Worm (Caenorhabditis elegans): ENCODE data around the gene T26G10.1.

T26G10.1 gene

DNA sequence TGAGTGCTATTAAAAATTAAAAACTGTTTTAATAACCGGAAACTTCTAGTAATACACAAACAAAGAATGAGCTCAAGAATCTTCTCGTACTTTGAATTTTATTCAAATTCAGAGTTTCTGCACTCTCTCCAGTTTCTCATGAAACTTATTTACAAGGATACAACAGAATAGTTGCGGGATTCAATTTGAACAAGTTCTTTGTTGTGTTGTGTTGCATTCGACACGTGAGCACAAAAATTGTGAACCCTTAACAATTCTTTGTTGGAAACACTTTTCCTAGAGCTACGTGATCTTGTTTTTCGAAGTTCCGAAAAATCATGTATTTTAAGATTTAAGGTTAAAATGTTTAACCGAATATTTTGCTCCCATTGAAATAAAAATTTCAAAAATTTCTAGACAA is 32.7 kb downstream of the T26G10.1 start:
- TF ChIP-seq sem-4 (tag; optimal IDR thresholded peaks at IDR 0.05) (no peak), lsy-2 (tag; optimal IDR thresholded peaks at IDR 0.05) (no peak), mdl-1 (tag; optimal IDR thresholded peaks at IDR 0.05) (no peak), gmeb-1 (tag; optimal IDR thresholded peaks at IDR 0.05) (no peak)

DNA sequence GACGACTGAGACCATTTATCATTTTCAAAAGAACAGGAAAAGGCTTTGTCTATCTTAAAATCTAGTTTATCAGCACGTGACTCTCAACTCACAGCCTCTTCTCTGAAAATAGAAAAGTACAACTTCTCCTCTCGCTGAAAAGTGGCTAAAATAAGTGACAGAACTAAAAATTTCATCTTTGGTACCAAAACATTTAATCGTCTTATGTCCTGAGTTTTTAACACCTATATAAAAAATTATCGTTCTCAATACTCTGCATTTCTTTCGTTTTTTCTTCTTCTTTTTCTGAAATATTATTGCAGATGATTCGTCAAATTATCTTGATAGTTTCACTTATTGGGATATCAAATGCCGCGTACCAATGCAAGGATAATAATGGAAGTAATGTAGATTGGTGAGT is 39.5 kb downstream of the T26G10.1 start, which contains the start of gene crn-6:
TSS of gene crn-6 (plus strand) at position 301 of the 400 bp plus-strand sequence.
- TF ChIP-seq lsy-2 (tag; optimal IDR thresholded peaks at IDR 0.05): no peak
- TF ChIP-seq snpc-4 (tag; optimal IDR thresholded peaks at IDR 0.05): no peak
- no peak for TF ChIP-seq elt-3 (tag; optimal IDR thresholded peaks at IDR 0.05)
- TF ChIP-seq ZK546.5 (tag; optimal IDR thresholded peaks at IDR 0.05): no peak
- TF ChIP-seq ceh-82 (tag; optimal IDR thresholded peaks at IDR 0.05): no peak
- no peak for TF ChIP-seq R02D3.7 (tag; optimal IDR thresholded peaks at IDR 0.05)
- no peak for TF ChIP-seq blmp-1 (tag; optimal IDR thresholded peaks at IDR 0.05; ENCODE audit: insufficient read depth)
- TF ChIP-seq egl-27 (tag; optimal IDR thresholded peaks at IDR 0.05): no peak
- TF ChIP-seq zag-1 (tag; optimal IDR thresholded peaks at IDR 0.05): no peak
- TF ChIP-seq Y55F3AM.14 (GFP tag; optimal IDR thresholded peaks at IDR 0.05): no peak
- TF ChIP-seq gmeb-1 (tag; optimal IDR thresholded peaks at IDR 0.05): no peak
- TF ChIP-seq nhr-10 (tag; optimal IDR thresholded peaks at IDR 0.05): no peak
- no peak for TF ChIP-seq ama-1 (optimal IDR thresholded peaks at IDR 0.05)
- TF ChIP-seq mab-5 (tag; optimal IDR thresholded peaks at IDR 0.05): no peak
- TF ChIP-seq lin-13 (GFP tag; optimal IDR thresholded peaks at IDR 0.05): no peak
- TF ChIP-seq unc-62 (GFP tag; optimal IDR thresholded peaks at IDR 0.05): no peak

DNA sequence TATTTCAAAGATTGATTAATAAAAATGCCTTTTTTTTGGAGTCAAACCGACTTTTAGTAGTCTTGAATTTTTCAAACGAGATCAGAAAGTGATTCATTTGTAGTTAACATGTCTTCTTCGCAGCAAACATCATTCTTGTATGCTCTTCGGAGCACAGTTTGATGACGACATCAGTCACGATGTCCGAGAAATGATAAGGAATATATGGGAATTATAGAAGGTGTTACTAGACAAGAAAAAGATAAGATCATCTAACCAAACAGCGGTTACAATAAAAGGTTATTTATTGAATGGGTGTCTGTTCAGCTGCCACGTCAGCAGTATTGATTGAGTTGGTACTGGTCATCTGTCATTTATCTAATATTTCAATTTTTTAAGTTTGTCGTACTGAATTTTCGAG is 40.1 kb downstream of the T26G10.1 start:
- TF ChIP-seq lsy-2 (tag; optimal IDR thresholded peaks at IDR 0.05) (no peak), ceh-16 (tag; optimal IDR thresholded peaks at IDR 0.05) (no peak), elt-3 (tag; optimal IDR thresholded peaks at IDR 0.05) (no peak), ceh-82 (tag; optimal IDR thresholded peaks at IDR 0.05) (no peak), nhr-237 (tag; optimal IDR thresholded peaks at IDR 0.05) (no peak), F13H6.1 (tag; optimal IDR thresholded peaks at IDR 0.05) (no peak), alr-1 (tag; optimal IDR thresholded peaks at IDR 0.05) (no peak), snpc-4 (tag; optimal IDR thresholded peaks at IDR 0.05) (no peak), crh-2 (tag; optimal IDR thresholded peaks at IDR 0.05) (no peak), nhr-21 (tag; optimal IDR thresholded peaks at IDR 0.05) (no peak), elt-1 (tag; optimal IDR thresholded peaks at IDR 0.05) (no peak), nhr-12 (tag; optimal IDR thresholded peaks at IDR 0.05) (no peak), mab-5 (tag; optimal IDR thresholded peaks at IDR 0.05) (no peak), nhr-25 (tag; optimal IDR thresholded peaks at IDR 0.05) (no peak)

DNA sequence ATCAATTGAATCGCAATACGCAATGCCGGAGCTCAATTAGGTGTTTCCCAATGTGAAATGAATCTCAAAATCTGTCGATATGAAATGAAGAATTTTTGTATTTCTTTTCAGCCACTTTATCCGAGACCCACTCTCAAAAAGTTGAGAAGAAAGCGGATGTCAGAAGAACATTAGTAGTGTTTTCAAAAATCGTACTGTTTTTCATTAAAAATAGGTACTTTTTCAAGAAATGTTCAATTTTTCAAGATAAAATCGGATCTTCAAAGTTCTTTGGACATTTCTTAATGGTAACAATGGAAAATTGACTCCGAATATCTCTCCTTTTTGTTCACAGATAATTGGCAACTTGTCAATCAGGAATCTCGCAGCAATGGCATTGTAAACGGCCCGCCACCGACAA is 45.2 kb downstream of the T26G10.1 start, which contains the start of gene flp-25:
TSS of gene flp-25 (plus strand) at position 301 of the 400 bp plus-strand sequence.
- TF ChIP-seq peb-1 (tag; optimal IDR thresholded peaks at IDR 0.05) (no peak), nhr-11 (tag; optimal IDR thresholded peaks at IDR 0.05) (no peak), ceh-82 (tag; optimal IDR thresholded peaks at IDR 0.05) (no peak), crh-2 (tag; optimal IDR thresholded peaks at IDR 0.05) (no peak), F13H6.1 (tag; optimal IDR thresholded peaks at IDR 0.05) (no peak), aly-2 (tag; optimal IDR thresholded peaks at IDR 0.05) (no peak), sma-9 (GFP tag; optimal IDR thresholded peaks at IDR 0.05) (no peak), sma-9 (tag; optimal IDR thresholded peaks at IDR 0.05) (no peak), nhr-77 (tag; optimal IDR thresholded peaks at IDR 0.05) (no peak), nhr-23 (tag; optimal IDR thresholded peaks at IDR 0.05) (no peak), blmp-1 (tag; optimal IDR thresholded peaks at IDR 0.05; ENCODE audit: insufficient read depth) (no peak), snpc-4 (tag; optimal IDR thresholded peaks at IDR 0.05) (no peak), mbf-1 (tag; optimal IDR thresholded peaks at IDR 0.05) (no peak), elt-1 (tag; optimal IDR thresholded peaks at IDR 0.05) (no peak), nhr-6 (tag; optimal IDR thresholded peaks at IDR 0.05) (no peak), ceh-16 (tag; optimal IDR thresholded peaks at IDR 0.05) (no peak), unc-55 (GFP tag; optimal IDR thresholded peaks at IDR 0.05) (no peak), nhr-237 (tag; optimal IDR thresholded peaks at IDR 0.05) (no peak)

DNA sequence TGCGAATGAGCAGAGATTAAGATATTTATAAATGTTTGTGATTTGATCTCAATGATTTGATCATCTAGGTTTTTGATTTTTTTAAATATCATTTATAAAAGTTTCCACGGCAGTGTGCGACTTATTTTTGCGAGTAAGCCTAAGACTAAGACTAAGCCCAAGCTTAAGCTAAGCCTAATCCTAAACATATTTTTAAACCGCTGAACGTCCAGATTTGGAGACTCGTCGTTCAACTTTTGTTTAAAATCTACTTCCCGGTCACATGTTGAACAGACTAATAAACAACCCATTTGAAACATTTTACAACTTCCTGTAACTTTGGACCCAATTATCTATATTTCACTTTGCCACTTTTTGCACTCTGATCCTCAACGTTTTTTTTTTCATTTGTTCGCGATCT is 47.4 kb downstream of the T26G10.1 start, which contains the start of gene K04H4.5:
TSS of gene K04H4.5 (plus strand) at position 301 of the 400 bp plus-strand sequence.
- no peak for TF ChIP-seq C34F6.9 (tag; optimal IDR thresholded peaks at IDR 0.05)
- TF ChIP-seq lin-13 (GFP tag; optimal IDR thresholded peaks at IDR 0.05): no peak
- TF ChIP-seq unc-55 (GFP tag; optimal IDR thresholded peaks at IDR 0.05): no peak
- TF ChIP-seq ceh-16 (tag; optimal IDR thresholded peaks at IDR 0.05): no peak
- TF ChIP-seq F13H6.1 (tag; optimal IDR thresholded peaks at IDR 0.05): no peak
- TF ChIP-seq alr-1 (tag; optimal IDR thresholded peaks at IDR 0.05): no peak
- no peak for TF ChIP-seq nhr-11 (tag; optimal IDR thresholded peaks at IDR 0.05)
- TF ChIP-seq fos-1 (tag; optimal IDR thresholded peaks at IDR 0.05): no peak
- TF ChIP-seq elt-1 (tag; optimal IDR thresholded peaks at IDR 0.05): no peak
- TF ChIP-seq ceh-82 (tag; optimal IDR thresholded peaks at IDR 0.05): no peak
- no peak for TF ChIP-seq ztf-11 (tag; optimal IDR thresholded peaks at IDR 0.05)
- no peak for TF ChIP-seq unc-62 (GFP tag; optimal IDR thresholded peaks at IDR 0.05)
- TF ChIP-seq nhr-23 (tag; optimal IDR thresholded peaks at IDR 0.05): no peak
- TF ChIP-seq skn-1 (tag; optimal IDR thresholded peaks at IDR 0.05): no peak
- no peak for TF ChIP-seq nhr-12 (tag; optimal IDR thresholded peaks at IDR 0.05)
